Worm (Caenorhabditis elegans): ENCODE data around the gene F14H3.15.
A peak's percentile ranks its signal among the peaks of the same experiment; 100 is the strongest.

Gene F14H3.15

ce11 chrV:16045837-16046236, 14.2 kb downstream of the F14H3.15 start, which contains the start of gene T10C6.15:
Gene T10C6.15 (minus strand): TSS chrV:16045940.
- peak; percentile 91 for TF ChIP-seq nhr-48 (tag; optimal IDR thresholded peaks at IDR 0.05)
- peak; percentile 58 for TF ChIP-seq nhr-77 (tag; optimal IDR thresholded peaks at IDR 0.05)
- no peak for TF ChIP-seq zip-2 (tag; optimal IDR thresholded peaks at IDR 0.05)
- peak in 1 of 2 experiments; percentile 72 for TF ChIP-seq mdl-1 (tag; optimal IDR thresholded peaks at IDR 0.05)
- TF ChIP-seq hif-1 (tag; optimal IDR thresholded peaks at IDR 0.05) = peak in 1 of 2 experiments; percentile 4
- TF ChIP-seq ama-1 (optimal IDR thresholded peaks at IDR 0.05) = no peak
- TF ChIP-seq pha-4 (GFP tag; IDR thresholded peaks at IDR 0.05) = no peak
- no peak for TF ChIP-seq pha-4 (tag; optimal IDR thresholded peaks at IDR 0.05)
- TF ChIP-seq ctbp-1 (GFP tag; IDR thresholded peaks at IDR 0.05) = no peak
- TF ChIP-seq php-3 (GFP tag; IDR thresholded peaks at IDR 0.05) = peak; percentile 74
- TF ChIP-seq hlh-30 (tag; optimal IDR thresholded peaks at IDR 0.05; ENCODE audit: insufficient read depth) = peak; percentile 77
- no peak for TF ChIP-seq fkh-10 (GFP tag; optimal IDR thresholded peaks at IDR 0.05)
- TF ChIP-seq attf-4 (tag; optimal IDR thresholded peaks at IDR 0.05) = no peak
- peak; percentile 80 for TF ChIP-seq nhr-28 (tag; optimal IDR thresholded peaks at IDR 0.05)
- TF ChIP-seq daf-16 (GFP tag; optimal IDR thresholded peaks at IDR 0.05) = peak in 1 of 2 experiments; percentile 91
- TF ChIP-seq daf-16 (tag; optimal IDR thresholded peaks at IDR 0.05) = peak; percentile 100
- TF ChIP-seq T20F7.1 (GFP tag; optimal IDR thresholded peaks at IDR 0.05) = peak; percentile 38
- peak; percentile 18 for TF ChIP-seq mxl-3 (GFP tag; optimal IDR thresholded peaks at IDR 0.05)
- no peak for TF ChIP-seq spr-1 (tag; optimal IDR thresholded peaks at IDR 0.05)
- no peak for TF ChIP-seq egl-43 (GFP tag; IDR thresholded peaks at IDR 0.05)
- TF ChIP-seq jun-1 (tag; optimal IDR thresholded peaks at IDR 0.05) = no peak
- peak; percentile 83 for TF ChIP-seq lin-1 (GFP tag; IDR thresholded peaks at IDR 0.05)
- TF ChIP-seq nhr-6 (tag; optimal IDR thresholded peaks at IDR 0.05) = peak; percentile 20
- peak; percentile 91 for TF ChIP-seq hlh-11 (tag; optimal IDR thresholded peaks at IDR 0.05)
- TF ChIP-seq ZK546.5 (tag; optimal IDR thresholded peaks at IDR 0.05) = no peak
- TF ChIP-seq nhr-76 (tag; optimal IDR thresholded peaks at IDR 0.05) = no peak
- TF ChIP-seq dmd-6 (GFP tag; IDR thresholded peaks at IDR 0.05) = peak; percentile 95
- peak; percentile 69 for TF ChIP-seq tra-1 (GFP tag; IDR thresholded peaks at IDR 0.05)
- no peak for TF ChIP-seq nhr-42 (GFP tag; IDR thresholded peaks at IDR 0.05)
- TF ChIP-seq T26A8.4 (GFP tag; IDR thresholded peaks at IDR 0.05) = no peak
- peak; percentile 46 for TF ChIP-seq nhr-10 (tag; optimal IDR thresholded peaks at IDR 0.05)
- TF ChIP-seq F37D6.2 (tag; optimal IDR thresholded peaks at IDR 0.05) = no peak
- TF ChIP-seq dve-1 (tag; optimal IDR thresholded peaks at IDR 0.05; ENCODE audit: insufficient read depth) = peak; percentile 97
- peak; percentile 89 for TF ChIP-seq nhr-102 (tag; optimal IDR thresholded peaks at IDR 0.05)
- TF ChIP-seq pqm-1 (tag; optimal IDR thresholded peaks at IDR 0.05) = peak; percentile 67

- TF ChIP-seq spr-1 (tag; optimal IDR thresholded peaks at IDR 0.05) (no peak), egl-43 (GFP tag; IDR thresholded peaks at IDR 0.05) (no peak), fos-1 (tag; optimal IDR thresholded peaks at IDR 0.05) (no peak), egl-27 (tag; optimal IDR thresholded peaks at IDR 0.05) (no peak), lin-1 (GFP tag; IDR thresholded peaks at IDR 0.05) (0 out of 2 replicates have a peak, but pooled peaks have one; percentile 21), ztf-11 (tag; optimal IDR thresholded peaks at IDR 0.05) (no peak), rbr-2 (tag; optimal IDR thresholded peaks at IDR 0.05) (no peak), hmg-1.1 (GFP tag; IDR thresholded peaks at IDR 0.05) (no peak), ceh-82 (tag; optimal IDR thresholded peaks at IDR 0.05) (no peak), madf-9 (GFP tag; conservative IDR thresholded peaks at IDR 0.05) (no peak), T26A8.4 (GFP tag; IDR thresholded peaks at IDR 0.05) (no peak), ceh-44 (GFP tag; IDR thresholded peaks at IDR 0.05) (no peak), madf-5 (GFP tag; IDR thresholded peaks at IDR 0.05) (no peak), ZK546.5 (tag; optimal IDR thresholded peaks at IDR 0.05) (no peak), php-3 (GFP tag; IDR thresholded peaks at IDR 0.05) (peak; percentile 68), spr-3 (GFP tag; optimal IDR thresholded peaks at IDR 0.05) (no peak), T20F7.1 (GFP tag; optimal IDR thresholded peaks at IDR 0.05) (no peak), Y5F2A.4 (GFP tag; optimal IDR thresholded peaks at IDR 0.05) (no peak), nhr-41 (GFP tag; IDR thresholded peaks at IDR 0.05) (no peak), daf-19 (GFP tag; conservative IDR thresholded peaks at IDR 0.05) (no peak), lin-38 (GFP tag; IDR thresholded peaks at IDR 0.05) (no peak), lin-13 (GFP tag; optimal IDR thresholded peaks at IDR 0.05) (no peak), nhr-25 (tag; optimal IDR thresholded peaks at IDR 0.05; ENCODE audit: borderline replicate concordance, insufficient read depth) (no peak), F37D6.2 (tag; optimal IDR thresholded peaks at IDR 0.05) (no peak), ceh-20 (GFP tag; IDR thresholded peaks at IDR 0.05) (no peak)
Observed at ce11 chrV:16043686-16044085, 16.3 kb downstream of the F14H3.15 start.
